Fruit fly (Drosophila melanogaster) whole organism, pupa: ENCODE results near the gene CG13117.

Source experiments
- CG10348 ChIP-seq: fragments of 200-800 bp; sonication (Bioruptor generic); IDR thresholded peaks from 2 replicates; pipeline ENCODE4 v1.3.6; 2022; ENCODE audit warnings: missing biosample characterization, missing genetic modification characterization
- CG12605 ChIP-seq: fragments of 200-800 bp; sonication (Bioruptor generic); IDR thresholded peaks from 2 replicates; pipeline ENCODE4 v1.3.6; 2022; ENCODE audit warnings: missing biosample characterization, missing genetic modification characterization
- CG13204 ChIP-seq: fragments of 200-800 bp; sonication (Bioruptor generic); optimal IDR thresholded peaks from 2 replicates; lab custom pipeline; 2018; ENCODE audit warnings: missing biosample characterization, mild to moderate bottlenecking, missing genetic modification characterization, moderate library complexity
- CG14655 ChIP-seq: fragments of 200-800 bp; sonication (Bioruptor generic); optimal IDR thresholded peaks from 3 replicates; lab custom pipeline; 2017; ENCODE audit warnings: mild to moderate bottlenecking, missing biosample characterization, missing genetic modification reagents, missing genetic modification characterization
- CG15710 ChIP-seq: fragments of 200-800 bp; sonication (Bioruptor generic); optimal IDR thresholded peaks from 2 replicates; lab custom pipeline; 2018; ENCODE audit warnings: missing biosample characterization, mild to moderate bottlenecking, missing genetic modification characterization, moderate library complexity
- CG17806 ChIP-seq: fragments of 200-800 bp; sonication (Bioruptor generic); optimal IDR thresholded peaks from 2 replicates; lab custom pipeline; 2018; ENCODE audit warnings: missing biosample characterization, mild to moderate bottlenecking, missing genetic modification characterization, moderate library complexity
- CG32121 ChIP-seq: fragments of 200-800 bp; sonication (Bioruptor generic); IDR thresholded peaks from 2 replicates; pipeline ENCODE4 v1.3.6; 2022; ENCODE audit warnings: missing biosample characterization, missing genetic modification characterization
- CG34367 ChIP-seq: fragments of 200-800 bp; sonication (Bioruptor generic); optimal IDR thresholded peaks from 2 replicates; lab custom pipeline; 2018; ENCODE audit warnings: missing biosample characterization, mild to moderate bottlenecking, missing genetic modification characterization
- CG4496 ChIP-seq: fragments of 200-800 bp; sonication (Bioruptor generic); IDR thresholded peaks from 3 replicates; pipeline ENCODE4 v1.3.6; 2022; ENCODE audit warnings: missing biosample characterization, missing genetic modification characterization
- CG8159 ChIP-seq: fragments of 200-800 bp; sonication (Bioruptor generic); optimal IDR thresholded peaks from 3 replicates; lab custom pipeline; 2018; ENCODE audit warnings: missing biosample characterization, mild to moderate bottlenecking, missing genetic modification characterization, moderate library complexity
- CG8301 ChIP-seq: fragments of 200-800 bp; sonication (Bioruptor generic); optimal IDR thresholded peaks from 2 replicates; lab custom pipeline; 2018; ENCODE audit warnings: missing biosample characterization, mild to moderate bottlenecking, missing genetic modification characterization
- CG9948 ChIP-seq: fragments of 200-800 bp; sonication (Bioruptor generic); optimal IDR thresholded peaks from 2 replicates; lab custom pipeline; 2018; ENCODE audit warnings: missing biosample characterization, mild to moderate bottlenecking, missing genetic modification characterization, moderate library complexity
- D1 ChIP-seq: fragments of 200-800 bp; sonication (Bioruptor generic); optimal IDR thresholded peaks from 2 replicates; lab custom pipeline; 2018; ENCODE audit warnings: missing biosample characterization, mild to moderate bottlenecking, missing genetic modification characterization, moderate library complexity
- EcR ChIP-seq: fragments of 200-800 bp; sonication (Bioruptor generic); optimal IDR thresholded peaks from 3 replicates; lab custom pipeline; 2019; ENCODE audit warnings: missing biosample characterization, missing genetic modification characterization, mild to moderate bottlenecking, moderate library complexity, missing genetic modification reagents
- Ets98B ChIP-seq: fragments of 200-800 bp; sonication (Bioruptor generic); IDR thresholded peaks from 2 replicates; pipeline ENCODE4 v1.3.6; 2022; ENCODE audit warnings: missing biosample characterization, missing genetic modification characterization
- Pif1A ChIP-seq: fragments of 200-800 bp; sonication (Bioruptor generic); optimal IDR thresholded peaks from 3 replicates; lab custom pipeline; 2016; ENCODE audit warnings: missing biosample characterization, missing genetic modification characterization
- Pif1B ChIP-seq: fragments of 200-800 bp; sonication (Bioruptor generic); optimal IDR thresholded peaks from 3 replicates; lab custom pipeline; 2016; ENCODE audit warnings: missing biosample characterization, missing genetic modification characterization
- Snoo ChIP-seq: fragments of 200-800 bp; sonication (Bioruptor generic); optimal IDR thresholded peaks from 3 replicates; lab custom pipeline; 2017; ENCODE audit warnings: missing biosample characterization, mild to moderate bottlenecking, missing genetic modification characterization, inconsistent platforms
- fd96Ca ChIP-seq: fragments of 200-800 bp; sonication (Bioruptor generic); IDR thresholded peaks from 3 replicates; pipeline ENCODE4 v1.3.6; 2022; ENCODE audit warnings: missing biosample characterization, missing genetic modification characterization
- gl ChIP-seq: fragments of 200-800 bp; sonication (Bioruptor generic); optimal IDR thresholded peaks from 2 replicates; lab custom pipeline; 2018; ENCODE audit warnings: missing biosample characterization, mild to moderate bottlenecking, missing genetic modification characterization
- rn ChIP-seq: fragments of 200-800 bp; sonication (Bioruptor generic); IDR thresholded peaks from 2 replicates; pipeline ENCODE4 v1.3.6; 2022; ENCODE audit warnings: missing biosample characterization, missing genetic modification characterization

CG13117 gene

DNA sequence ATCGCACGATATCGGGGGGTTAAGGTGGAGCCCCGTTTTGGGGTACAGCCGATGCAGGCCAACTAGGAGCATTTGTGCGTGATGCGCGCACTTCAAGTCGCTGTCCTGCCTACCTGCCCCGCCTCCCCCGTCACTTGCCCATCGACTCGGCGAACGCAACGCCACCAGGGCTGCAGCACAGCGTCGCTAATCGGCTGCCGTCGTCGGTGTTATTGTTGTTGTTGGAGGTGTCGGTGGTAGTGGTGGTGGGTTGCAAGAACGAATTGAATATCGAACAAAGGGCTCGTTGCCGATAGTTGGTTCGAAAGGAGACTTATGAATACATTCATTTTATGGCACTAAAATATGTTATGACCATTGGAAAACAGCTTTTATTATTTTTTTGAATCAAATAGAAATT is 22.4 kb downstream of the CG13117 start:
- TF ChIP-seq rn (peak; percentile 34; the same call in 1 of the 2 replicates), CG14655 (GFP tag; lab: Kevin White, UChicago) (no peak), EcR (peak; percentile 45), Pif1B (GFP tag; lab: Kevin White, UChicago) (peak; percentile 15), CG10348 (GFP tag; lab: Robert Waterston, UW) (no peak), Pif1A (GFP tag; lab: Kevin White, UChicago) (no peak), D1 (tag; lab: Kevin White, UChicago) (no peak), CG4496 (GFP tag; lab: Robert Waterston, UW) (peak; percentile 51), CG17806 (tag; lab: Kevin White, UChicago) (no peak), CG8301 (tag; lab: Kevin White, UChicago) (no peak), CG13204 (no peak), CG34367 (tag; lab: Kevin White, UChicago) (no peak), CG32121 (GFP tag; lab: Robert Waterston, UW) (peak; percentile 63), CG15710 (tag; lab: Kevin White, UChicago) (peak; percentile 35), Snoo (peak; percentile 2), fd96Ca (peak; percentile 87), CG8159 (tag; lab: Kevin White, UChicago) (no peak), Ets98B (GFP tag; lab: Robert Waterston, UW) (peak; percentile 68), CG9948 (tag; lab: Kevin White, UChicago) (no peak), gl (tag; lab: Kevin White, UChicago) (no peak), CG12605 (GFP tag; lab: Robert Waterston, UW) (peak; percentile 33; the same call in 1 of the 2 replicates)

DNA sequence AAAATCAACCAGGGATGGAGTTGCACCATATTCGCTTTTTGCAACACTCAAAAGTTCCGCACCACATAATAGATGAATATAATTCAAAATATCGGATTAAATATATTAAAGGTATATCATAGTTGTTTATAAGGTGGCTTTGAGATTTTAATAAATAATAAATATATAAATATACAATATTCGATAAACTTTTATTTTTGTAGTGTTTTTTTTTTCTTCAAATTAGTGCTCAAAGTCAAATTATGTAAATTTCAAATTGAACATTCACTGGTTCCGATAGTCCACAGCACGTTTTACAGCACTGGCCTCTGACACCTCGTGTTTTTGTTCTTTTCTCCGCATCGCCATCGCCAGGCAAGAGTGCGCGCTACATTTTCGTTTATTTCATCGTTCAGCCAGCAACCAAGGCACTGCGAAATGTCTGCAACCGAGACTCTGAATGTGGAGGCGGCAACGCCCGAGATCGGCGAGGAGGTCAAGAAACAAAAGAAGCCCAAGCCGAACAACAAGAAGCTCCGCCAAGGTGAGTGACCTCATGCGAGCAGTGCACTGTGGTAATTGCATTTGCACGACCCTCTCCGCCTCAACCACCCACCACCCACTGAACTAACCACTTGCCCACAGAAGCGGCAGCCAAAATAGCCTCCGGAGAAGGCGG is 26.9 kb downstream of the CG13117 start, which contains the start of the genes Taf11 and und:
TSS of gene Taf11 (minus strand) at position 51 of the 658 bp plus-strand sequence.
TSS of gene und (plus strand) at position 158 of the 658 bp plus-strand sequence.
- TF ChIP-seq EcR, result peak; percentile 99
- TF ChIP-seq fd96Ca, result no peak

- TF ChIP-seq rn (no peak), EcR (no peak), fd96Ca (no peak), CG8159 (tag; lab: Kevin White, UChicago) (no peak), Pif1A (GFP tag; lab: Kevin White, UChicago) (no peak), CG15710 (tag; lab: Kevin White, UChicago) (no peak), CG9948 (tag; lab: Kevin White, UChicago) (no peak), Pif1B (GFP tag; lab: Kevin White, UChicago) (no peak), CG12605 (GFP tag; lab: Robert Waterston, UW) (no peak), CG10348 (GFP tag; lab: Robert Waterston, UW) (no peak), Snoo (no peak), Ets98B (GFP tag; lab: Robert Waterston, UW) (no peak), CG34367 (tag; lab: Kevin White, UChicago) (no peak), CG17806 (tag; lab: Kevin White, UChicago) (no peak), gl (tag; lab: Kevin White, UChicago) (no peak), CG13204 (no peak), CG14655 (GFP tag; lab: Kevin White, UChicago) (no peak), CG32121 (GFP tag; lab: Robert Waterston, UW) (no peak), D1 (tag; lab: Kevin White, UChicago) (no peak), CG8301 (tag; lab: Kevin White, UChicago) (no peak)
These were observed 30.3 kb downstream of the CG13117 start, which contains the start of gene CG4017 for dm6 chr2L:9766758-9767157. Gene CG4017, plus strand, starts transcription at chr2L:9767058.

dm6 chr2L:9768735-9769134 is 32.3 kb downstream of the CG13117 start, which contains the start of gene CG17633:
Gene CG17633, plus strand, starts transcription at chr2L:9769060.
- TF ChIP-seq gl (tag; lab: Kevin White, UChicago) (no peak), CG14655 (GFP tag; lab: Kevin White, UChicago) (no peak), CG17806 (tag; lab: Kevin White, UChicago) (no peak)

DNA sequence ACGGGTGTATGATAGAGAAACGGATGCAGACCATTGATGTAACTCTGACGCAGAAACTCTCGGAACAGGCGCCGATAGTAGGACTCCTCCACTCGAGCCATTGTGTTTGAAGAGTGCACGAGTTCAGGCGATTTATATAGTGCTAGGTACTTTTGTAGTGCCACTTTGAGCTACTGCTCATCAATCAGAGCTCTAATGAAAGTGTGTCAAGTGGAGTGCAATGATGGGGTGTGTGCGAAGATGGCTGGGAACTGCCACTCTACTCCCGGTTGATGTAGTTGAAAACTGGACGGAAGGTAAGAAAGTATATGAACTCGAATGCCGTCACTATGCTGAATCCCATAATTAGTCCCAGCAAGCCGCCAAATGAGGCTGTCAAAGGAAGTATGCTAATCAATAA is 34.5 kb downstream of the CG13117 start, which contains the start of gene ppk18:
TSS of gene ppk18 (minus strand) at position 101 of the 400 bp plus-strand sequence.
- TF ChIP-seq fd96Ca (no peak), CG34367 (tag; lab: Kevin White, UChicago) (no peak), CG13204 (no peak), Snoo (no peak)

dm6 chr2L:9774980-9775628 is 38.7 kb downstream of the CG13117 start, which contains the start of the genes ppk11 and ppk16:
Gene ppk11, minus strand, starts transcription at chr2L:9775030.
Gene ppk16, minus strand, starts transcription at chr2L:9775030.
- TF ChIP-seq CG8159 (tag; lab: Kevin White, UChicago) (no peak), CG17806 (tag; lab: Kevin White, UChicago) (no peak), CG32121 (GFP tag; lab: Robert Waterston, UW) (no peak), CG14655 (GFP tag; lab: Kevin White, UChicago) (no peak), CG12605 (GFP tag; lab: Robert Waterston, UW) (no peak), CG9948 (tag; lab: Kevin White, UChicago) (no peak), CG34367 (tag; lab: Kevin White, UChicago) (no peak), rn (no peak)
- TF ChIP-seq, all 21 proteins: peak for 0
